Worm (Caenorhabditis elegans): ENCODE measurements around the gene pqn-18.

Gene pqn-18

DNA sequence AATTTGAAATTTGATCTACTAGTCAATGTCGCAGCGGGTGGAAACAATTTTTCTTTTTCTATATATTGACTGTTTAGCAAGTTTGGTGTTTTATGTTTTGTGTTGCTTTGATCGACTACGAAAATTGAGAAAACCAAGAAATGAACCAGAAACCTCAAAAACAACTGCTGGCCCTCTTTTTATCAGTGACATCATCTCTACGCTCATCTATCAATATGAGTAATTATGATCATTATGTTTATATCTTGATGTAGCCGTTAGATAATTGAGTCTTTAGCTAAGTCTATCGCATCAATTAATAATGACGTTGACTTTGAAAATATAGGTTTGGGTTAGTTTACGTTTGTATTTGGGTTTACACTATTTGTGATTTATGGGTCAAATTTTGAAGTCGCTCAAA lies 28.1 kb downstream of the pqn-18 start:
- TF ChIP-seq sox-2 (GFP tag; IDR thresholded peaks at IDR 0.05): no peak
- TF ChIP-seq unc-55 (GFP tag; optimal IDR thresholded peaks at IDR 0.05): peak; percentile 52
- no peak for TF ChIP-seq unc-86 (tag; optimal IDR thresholded peaks at IDR 0.05)
- no peak for TF ChIP-seq pag-3 (tag; optimal IDR thresholded peaks at IDR 0.05; ENCODE audit: borderline replicate concordance)
- no peak for TF ChIP-seq C38D4.7 (GFP tag; optimal IDR thresholded peaks at IDR 0.05)

DNA sequence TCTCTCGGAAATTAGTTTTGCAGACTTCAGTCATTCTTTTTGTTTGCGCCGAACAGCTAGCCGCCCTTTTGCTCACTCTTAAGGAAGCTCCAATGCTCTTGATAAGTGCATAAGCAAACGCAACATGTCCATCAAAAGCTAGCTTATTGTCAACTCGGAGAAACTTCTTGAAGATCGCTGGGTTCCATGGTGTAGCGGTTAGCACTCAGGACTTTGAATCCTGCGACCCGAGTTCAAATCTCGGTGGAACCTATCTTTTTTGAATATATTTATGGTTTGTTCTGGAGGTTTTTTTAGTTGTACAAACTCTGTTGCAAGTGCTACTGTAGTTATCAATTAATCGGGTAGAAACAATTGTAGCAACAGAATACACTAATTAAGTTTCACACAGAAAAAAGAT lies 29.9 kb downstream of the pqn-18 start:
- TF ChIP-seq K09A11.1 (tag; optimal IDR thresholded peaks at IDR 0.05; ENCODE audit: insufficient read depth): no peak
- TF ChIP-seq eyg-1 (tag; optimal IDR thresholded peaks at IDR 0.05): no peak
- TF ChIP-seq ahr-1 (tag; optimal IDR thresholded peaks at IDR 0.05): no peak
- TF ChIP-seq dmd-4 (tag; optimal IDR thresholded peaks at IDR 0.05; ENCODE audit: borderline replicate concordance): no peak
- TF ChIP-seq ceh-45 (GFP tag; IDR thresholded peaks at IDR 0.05): no peak
- no peak for TF ChIP-seq gmeb-2 (tag; optimal IDR thresholded peaks at IDR 0.05)
- no peak for TF ChIP-seq pha-2 (tag; optimal IDR thresholded peaks at IDR 0.05)
- TF ChIP-seq syd-9 (tag; optimal IDR thresholded peaks at IDR 0.05): no peak
- no peak for TF ChIP-seq Y22D7AL.16 (tag; optimal IDR thresholded peaks at IDR 0.05)
- no peak for TF ChIP-seq pax-1 (tag; optimal IDR thresholded peaks at IDR 0.05)
- no peak for TF ChIP-seq hlh-6 (tag; optimal IDR thresholded peaks at IDR 0.05)
- TF ChIP-seq unc-86 (tag; optimal IDR thresholded peaks at IDR 0.05): no peak
- no peak for TF ChIP-seq ceh-6 (GFP tag; optimal IDR thresholded peaks at IDR 0.05)
- no peak for TF ChIP-seq odd-2 (tag; optimal IDR thresholded peaks at IDR 0.05)
- TF ChIP-seq ceh-2 (tag; optimal IDR thresholded peaks at IDR 0.05): no peak
- no peak for TF ChIP-seq ceh-48 (tag; optimal IDR thresholded peaks at IDR 0.05)

DNA sequence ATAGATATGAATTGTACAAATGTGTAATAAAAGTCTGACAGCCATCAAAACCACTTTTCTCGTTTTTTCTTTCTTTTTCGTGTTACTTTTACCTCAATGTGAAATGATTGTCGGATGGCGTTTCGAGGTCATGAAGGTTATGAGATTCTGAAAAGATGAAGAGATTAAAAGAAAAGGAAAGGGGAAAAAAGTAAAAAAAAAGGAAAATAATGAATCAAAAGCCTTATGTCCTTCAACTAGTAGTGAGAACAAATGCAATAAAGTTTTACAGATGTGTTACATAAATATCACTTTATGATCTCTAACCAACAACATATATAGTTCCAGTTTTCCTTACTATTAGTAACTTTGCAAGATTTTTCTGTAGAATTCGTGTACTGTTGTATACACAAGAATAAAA lies 33.2 kb downstream of the pqn-18 start, which contains the start of gene gmap-3:
TSS of gene gmap-3 (minus strand) at position 148 of the 400 bp plus-strand sequence.
- no peak for TF ChIP-seq pros-1 (tag; optimal IDR thresholded peaks at IDR 0.05)
- no peak for TF ChIP-seq nhr-11 (tag; optimal IDR thresholded peaks at IDR 0.05)
- TF ChIP-seq unc-86 (tag; optimal IDR thresholded peaks at IDR 0.05): no peak

DNA sequence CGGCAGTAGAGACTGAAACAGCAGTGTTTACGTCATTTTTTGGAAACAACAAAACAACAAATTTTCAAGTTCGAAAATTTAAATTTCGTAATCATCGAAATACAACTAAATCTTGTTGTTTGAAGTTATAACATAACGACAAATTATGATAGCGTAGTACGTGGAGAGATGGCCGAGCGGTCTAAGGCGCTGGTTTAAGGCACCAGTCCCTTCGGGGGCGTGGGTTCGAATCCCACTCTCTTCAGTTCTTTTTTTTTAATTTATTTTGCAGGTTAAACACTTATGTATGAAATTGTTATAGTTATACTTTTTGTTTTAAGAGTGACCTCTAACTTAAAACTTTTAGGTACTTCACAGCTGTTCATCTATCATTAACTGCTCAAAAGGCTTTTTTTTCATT lies 34.7 kb downstream of the pqn-18 start:
- TF ChIP-seq mec-3 (tag; optimal IDR thresholded peaks at IDR 0.05; ENCODE audit: borderline replicate concordance): no peak
- TF ChIP-seq ceh-9 (tag; optimal IDR thresholded peaks at IDR 0.05): no peak
- TF ChIP-seq ets-4 (tag; optimal IDR thresholded peaks at IDR 0.05): no peak
- TF ChIP-seq ceh-19 (GFP tag; optimal IDR thresholded peaks at IDR 0.05): no peak
- TF ChIP-seq dve-1 (tag; optimal IDR thresholded peaks at IDR 0.05): no peak
- no peak for TF ChIP-seq ref-2 (tag; optimal IDR thresholded peaks at IDR 0.05)
- no peak for TF ChIP-seq sdc-2 (tag; optimal IDR thresholded peaks at IDR 0.05)
- TF ChIP-seq ahr-1 (tag; optimal IDR thresholded peaks at IDR 0.05): no peak
- TF ChIP-seq zip-5 (tag; optimal IDR thresholded peaks at IDR 0.05): no peak
- no peak for TF ChIP-seq sox-4 (tag; optimal IDR thresholded peaks at IDR 0.05)
- no peak for TF ChIP-seq lin-11 (tag; optimal IDR thresholded peaks at IDR 0.05)
- TF ChIP-seq hlh-15 (tag; optimal IDR thresholded peaks at IDR 0.05): no peak

DNA sequence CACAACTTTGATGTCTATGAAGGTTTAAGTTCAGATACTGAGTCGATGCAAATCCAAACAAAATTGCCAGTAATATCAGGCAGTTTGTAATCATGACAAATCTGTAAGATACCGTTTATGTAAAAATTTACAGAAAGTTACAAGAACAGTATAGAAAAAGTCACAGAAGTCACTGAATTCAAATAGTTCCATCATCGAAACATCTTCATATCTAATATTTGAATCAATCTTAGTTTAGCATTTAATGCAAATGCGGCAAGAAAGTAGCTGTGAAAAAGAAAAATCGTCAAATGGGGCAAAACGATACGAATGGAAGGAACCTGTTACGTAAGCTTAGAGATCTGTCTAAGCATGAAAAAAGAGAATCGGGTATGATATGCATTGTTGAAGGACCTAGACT lies 35.5 kb downstream of the pqn-18 start, which contains the start of gene gmap-2:
TSS of gene gmap-2 (minus strand) at position 101 of the 400 bp plus-strand sequence.
- TF ChIP-seq sox-2 (GFP tag; IDR thresholded peaks at IDR 0.05) (no peak), unc-3 (GFP tag; conservative IDR thresholded peaks at IDR 0.05) (no peak), unc-3 (tag; optimal IDR thresholded peaks at IDR 0.05) (no peak), syd-9 (tag; optimal IDR thresholded peaks at IDR 0.05) (no peak), pros-1 (tag; optimal IDR thresholded peaks at IDR 0.05) (no peak), fkh-10 (GFP tag; optimal IDR thresholded peaks at IDR 0.05) (no peak), nfya-1 (tag; optimal IDR thresholded peaks at IDR 0.05) (no peak), lim-6 (tag; optimal IDR thresholded peaks at IDR 0.05) (no peak), ceh-14 (tag; optimal IDR thresholded peaks at IDR 0.05) (no peak)

Data from whole organism, late embryonic.